Fruit fly (Drosophila melanogaster): ENCODE results near the gene fbp.

The fbp gene

DNA sequence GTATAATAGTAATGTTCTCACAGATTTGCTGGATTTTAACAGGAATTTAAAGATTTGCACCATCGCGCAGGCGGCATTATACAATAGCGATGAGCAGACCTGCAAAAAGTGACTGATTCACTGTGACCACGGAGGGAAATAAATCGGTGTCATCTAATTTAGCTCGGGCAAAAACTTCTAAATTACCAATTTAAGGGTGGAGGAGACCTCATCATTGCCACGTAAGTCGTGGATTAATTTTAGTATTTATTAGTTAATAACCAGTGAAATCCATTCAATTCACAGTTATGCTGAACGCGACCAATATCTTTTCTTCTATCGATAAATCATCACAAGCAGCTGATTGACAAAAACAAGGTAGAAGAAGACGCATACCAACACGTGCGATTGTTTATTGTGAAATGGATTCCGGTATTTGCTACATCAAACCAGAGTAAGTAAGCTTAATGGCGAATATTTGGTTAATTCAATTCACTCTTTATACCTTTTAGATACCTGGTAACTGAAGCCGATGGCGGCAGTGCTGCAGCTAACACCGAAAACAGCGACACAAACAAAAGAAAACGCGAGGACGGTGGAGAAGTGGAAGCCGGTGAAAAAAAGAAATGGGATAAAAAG, 5.3 kb downstream of the fbp start, which contains the start of the genes CG10628 and Dus3 (continued):
- TF ChIP-seq CG11247 (GFP tag; IDR thresholded peaks at IDR 0.05), result peak; percentile 89
- peak; percentile 95 for TF ChIP-seq slbo (GFP tag; IDR thresholded peaks at IDR 0.05)
- peak; percentile 76 for TF ChIP-seq Fer2 (tag; optimal IDR thresholded peaks at IDR 0.05)
- TF ChIP-seq schlank (tag; optimal IDR thresholded peaks at IDR 0.05), result peak; percentile 75
- peak; percentile 93 for TF ChIP-seq al (GFP tag; IDR thresholded peaks at IDR 0.05)
- TF ChIP-seq fd102C (GFP tag; optimal IDR thresholded peaks at IDR 0.05), result peak; percentile 22
- TF ChIP-seq cg (GFP tag; optimal IDR thresholded peaks at IDR 0.05), result no peak
- peak; percentile 86 for TF ChIP-seq CG7357 (GFP tag; IDR thresholded peaks at IDR 0.05)
- TF ChIP-seq CG33213 (GFP tag; optimal IDR thresholded peaks at IDR 0.05), result peak; percentile 84
- no peak for TF ChIP-seq Sox100B (GFP tag; optimal IDR thresholded peaks at IDR 0.05)
- peak; percentile 94 for TF ChIP-seq jumu (GFP tag; optimal IDR thresholded peaks at IDR 0.05)
- peak; percentile 86 for TF ChIP-seq CG5953 (GFP tag; IDR thresholded peaks at IDR 0.05)
- TF ChIP-seq ken (GFP tag; IDR thresholded peaks at IDR 0.05), result peak; percentile 94
- TF ChIP-seq vnd (GFP tag; IDR thresholded peaks at IDR 0.05; ENCODE audit: partially characterized antibody), result peak; percentile 53; the same call in 1 of the 3 replicates
- peak; percentile 82 for TF ChIP-seq Sry-δ (GFP tag; optimal IDR thresholded peaks at IDR 0.05)
- peak; percentile 77 for TF ChIP-seq Dll (GFP tag; IDR thresholded peaks at IDR 0.05; ENCODE audit: partially characterized antibody)
- peak; percentile 90 for TF ChIP-seq Drgx (GFP tag; IDR thresholded peaks at IDR 0.05)
- TF ChIP-seq CG31441 (GFP tag; IDR thresholded peaks at IDR 0.05), result peak; percentile 100
- TF ChIP-seq CG32767 (GFP tag; IDR thresholded peaks at IDR 0.05), result peak; percentile 79; the same call in 1 of the 2 replicates
- peak; percentile 72 for TF ChIP-seq knrl (GFP tag; IDR thresholded peaks at IDR 0.05; ENCODE audit: partially characterized antibody)
- TF ChIP-seq peb (GFP tag; IDR thresholded peaks at IDR 0.05), result peak; percentile 85
- peak; percentile 77 for TF ChIP-seq gsb (GFP tag; IDR thresholded peaks at IDR 0.05)
- TF ChIP-seq vfl (GFP tag; optimal IDR thresholded peaks at IDR 0.05), result peak; percentile 90
- TF ChIP-seq D19A (tag; optimal IDR thresholded peaks at IDR 0.05), result peak; percentile 72
- peak; percentile 91 for TF ChIP-seq CG3847 (GFP tag; IDR thresholded peaks at IDR 0.05)
- TF ChIP-seq CG2678 (tag; optimal IDR thresholded peaks at IDR 0.05), result peak; percentile 91
- TF ChIP-seq aop (GFP tag; IDR thresholded peaks at IDR 0.05), result peak; percentile 66
- peak; percentile 72 for TF ChIP-seq CG12104 (GFP tag; optimal IDR thresholded peaks at IDR 0.05)
- peak; percentile 70 for TF ChIP-seq sens-2 (GFP tag; IDR thresholded peaks at IDR 0.05)
- TF ChIP-seq danr (GFP tag; IDR thresholded peaks at IDR 0.05), result peak; percentile 83
- peak; percentile 68 for TF ChIP-seq Scr (GFP tag; IDR thresholded peaks at IDR 0.05; ENCODE audit: partially characterized antibody)
- TF ChIP-seq stwl (tag; optimal IDR thresholded peaks at IDR 0.05), result peak; percentile 47
- no peak for TF ChIP-seq usp (GFP tag; optimal IDR thresholded peaks at IDR 0.05)
- TF ChIP-seq CG1529 (GFP tag; optimal IDR thresholded peaks at IDR 0.05), result peak; percentile 62
- TF ChIP-seq dmrt99B (tag; optimal IDR thresholded peaks at IDR 0.05), result peak; percentile 88
- peak; percentile 78 for TF ChIP-seq ap (GFP tag; IDR thresholded peaks at IDR 0.05)
- peak; percentile 96 for TF ChIP-seq Pdp1 (GFP tag; optimal IDR thresholded peaks at IDR 0.05)
- peak; percentile 86 for TF ChIP-seq CG15696 (tag; optimal IDR thresholded peaks at IDR 0.05)
- no peak for TF ChIP-seq gsb-n (tag; optimal IDR thresholded peaks at IDR 0.05)
- TF ChIP-seq HmgZ (tag; optimal IDR thresholded peaks at IDR 0.05), result peak; percentile 95
- peak; percentile 58; the same call in 2 of the 3 replicates for TF ChIP-seq sr (GFP tag; IDR thresholded peaks at IDR 0.05)
- no peak for TF ChIP-seq Dfd (GFP tag; optimal IDR thresholded peaks at IDR 0.05)
- TF ChIP-seq slp2 (GFP tag; optimal IDR thresholded peaks at IDR 0.05), result peak; percentile 68
- peak; percentile 96 for TF ChIP-seq CG34422 (GFP tag; IDR thresholded peaks at IDR 0.05)
- peak; percentile 83 for TF ChIP-seq CG18476 (GFP tag; optimal IDR thresholded peaks at IDR 0.05)
- TF ChIP-seq tll (GFP tag; optimal IDR thresholded peaks at IDR 0.05), result peak in 1 of 2 experiments; percentile 22
- no peak for TF ChIP-seq Tbp (GFP tag; optimal IDR thresholded peaks at IDR 0.05)
- TF ChIP-seq CG17186 (GFP tag; optimal IDR thresholded peaks at IDR 0.05), result peak; percentile 87
- no peak for TF ChIP-seq CG8478 (optimal IDR thresholded peaks at IDR 0.05)
- no peak for TF ChIP-seq CG14860 (GFP tag; IDR thresholded peaks at IDR 0.05; ENCODE audit: partially characterized antibody)
